Worm (Caenorhabditis elegans) whole organism, mixed stage, embryonic: ENCODE results near the gene ceh-27.

Source experiments
- blmp-1 ChIP-seq: fragments of 150-350 bp; optimal IDR thresholded peaks from 2 replicates; lab custom pipeline; 2014; ENCODE audit warnings: missing biosample characterization, missing genetic modification characterization
- ceh-43 ChIP-seq: fragments of 200-800 bp; sonication (Bioruptor generic); optimal IDR thresholded peaks from 2 replicates; lab custom pipeline; 2018; ENCODE audit warnings: mild to moderate bottlenecking, missing genetic modification characterization, moderate library complexity, missing compliant biosample characterization
- ces-1 ChIP-seq: fragments of 150-350 bp; optimal IDR thresholded peaks from 2 replicates; lab custom pipeline; 2014; ENCODE audit warnings: missing biosample characterization, missing genetic modification reagents, missing genetic modification characterization
- mab-5 ChIP-seq: fragments of 150-350 bp; optimal IDR thresholded peaks from 2 replicates; lab custom pipeline; 2014; ENCODE audit warnings: missing biosample characterization, missing genetic modification characterization
- nhr-12 ChIP-seq: fragments of 150-350 bp; optimal IDR thresholded peaks from 2 replicates; lab custom pipeline; 2014; ENCODE audit warnings: missing biosample characterization, missing genetic modification characterization
- nhr-76 ChIP-seq: sonication (generic microtip); optimal IDR thresholded peaks from 2 replicates; lab custom pipeline; 2017; ENCODE audit warnings: missing biosample characterization, missing genetic modification characterization
- pha-4 ChIP-seq: fragments of 150-350 bp; optimal IDR thresholded peaks from 2 replicates; lab custom pipeline; 2018; ENCODE audit warnings: missing biosample characterization, missing genetic modification reagents, missing genetic modification characterization

ce11 chrV:11677494-11677893 is 12.6 kb upstream of the ceh-27 start:
- TF ChIP-seq mab-5 (tag; lab: Kevin White, UChicago): no peak
- no peak for TF ChIP-seq ces-1 (GFP tag; lab: Kevin White, UChicago)
- TF ChIP-seq pha-4 (tag; lab: Kevin White, UChicago): no peak
- no peak for TF ChIP-seq nhr-12 (tag; lab: Kevin White, UChicago)
- no peak for TF ChIP-seq ceh-43 (GFP tag; lab: Kevin White, UChicago)
- TF ChIP-seq blmp-1: no peak
- no peak for TF ChIP-seq nhr-76 (tag; lab: Kevin White, UChicago)
